Worm (Caenorhabditis elegans) whole organism, L3 larva: ENCODE measurements around the gene unc-77.

Source experiments
- ama-1 ChIP-seq: fragments of 150-350 bp; optimal IDR thresholded peaks from 2 replicates; lab custom pipeline; 2018
- ceh-9 ChIP-seq: sonication (generic microtip); optimal IDR thresholded peaks from 2 replicates; lab custom pipeline; 2018; ENCODE audit warnings: missing biosample characterization, missing genetic modification characterization
- elt-3 ChIP-seq, 3 experiments: fragments of 150-350 bp in 1 of 3; sonication (generic microtip) in 2 of 3; optimal IDR thresholded peaks; 2 replicates in 2 of 3; 4 replicates in 1 of 3; lab custom pipeline; 2014 to 2017; ENCODE audit warnings: missing biosample characterization in 3 of 3, missing genetic modification characterization in 3 of 3
- eor-1 ChIP-seq, 2 experiments: fragments of 150-350 bp; optimal IDR thresholded peaks; 2 replicates each; lab custom pipeline; 2014 to 2018; ENCODE audit warnings: missing biosample characterization in 2 of 2, missing genetic modification characterization in 2 of 2
- fkh-10 ChIP-seq: sonication (generic microtip); optimal IDR thresholded peaks from 2 replicates; lab custom pipeline; 2017; ENCODE audit warnings: missing biosample characterization, missing genetic modification reagents, missing genetic modification characterization
- fkh-2 ChIP-seq: fragments of 150-350 bp; optimal IDR thresholded peaks from 2 replicates; lab custom pipeline; 2014; ENCODE audit warnings: missing biosample characterization, missing genetic modification reagents, missing genetic modification characterization
- lin-15B ChIP-seq: fragments of 150-350 bp; optimal IDR thresholded peaks from 2 replicates; lab custom pipeline; 2014; ENCODE audit warnings: missing biosample characterization, missing genetic modification characterization
- lsy-12 ChIP-seq: sonication (generic microtip); optimal IDR thresholded peaks from 2 replicates; lab custom pipeline; 2016; ENCODE audit warnings: mild to moderate bottlenecking, missing genetic modification characterization, missing compliant biosample characterization
- pha-4 ChIP-seq: fragments of 150-350 bp; optimal IDR thresholded peaks from 2 replicates; lab custom pipeline; 2014; ENCODE audit warnings: missing biosample characterization, missing genetic modification reagents, missing genetic modification characterization
- unc-62 ChIP-seq: fragments of 150-350 bp; sonication (generic microtip); optimal IDR thresholded peaks from 4 replicates; lab custom pipeline; 2014; ENCODE audit warnings: missing biosample characterization, missing genetic modification reagents, missing genetic modification characterization
- ztf-11 ChIP-seq: fragments of 150-350 bp; optimal IDR thresholded peaks from 2 replicates; lab custom pipeline; 2014; ENCODE audit warnings: missing biosample characterization, missing genetic modification characterization

ce11 chrIV:6187160-6187559 lies 3.5 kb upstream of the unc-77 start:
- no peak for TF ChIP-seq fkh-10 (GFP tag; lab: Kevin White, UChicago)
- no peak for TF ChIP-seq lsy-12 (tag; lab: Kevin White, UChicago)
- TF ChIP-seq pha-4 (tag; lab: Kevin White, UChicago): no peak
- no peak for TF ChIP-seq ama-1
- no peak for TF ChIP-seq eor-1 (tag; optimal IDR thresholded peaks at IDR 0.05; lab: Kevin White, UChicago)
- TF ChIP-seq unc-62 (GFP tag; lab: Kevin White, UChicago): no peak
- TF ChIP-seq ztf-11 (tag; lab: Kevin White, UChicago): no peak
- no peak for TF ChIP-seq ceh-9 (tag; lab: Kevin White, UChicago)
- no peak for TF ChIP-seq elt-3 (tag; optimal IDR thresholded peaks at IDR 0.05; lab: Kevin White, UChicago)
- TF ChIP-seq lin-15B: no peak
- TF ChIP-seq fkh-2: no peak
